Fruit fly (Drosophila melanogaster): ENCODE data around the gene CG15571.

Gene CG15571

dm6 chrX:4262661-4263060 is 45.5 kb upstream of the CG15571 start (continued):
- TF ChIP-seq Gug (GFP tag; IDR thresholded peaks at IDR 0.05), result peak; percentile 48; the same call in 2 of the 4 replicates
- TF ChIP-seq crc (GFP tag; optimal IDR thresholded peaks at IDR 0.05), result no peak
- peak; percentile 27 for TF ChIP-seq BtbVII (GFP tag; optimal IDR thresholded peaks at IDR 0.05)
- TF ChIP-seq CG10147 (GFP tag; optimal IDR thresholded peaks at IDR 0.05), result peak; percentile 35
- TF ChIP-seq Antp (GFP tag; optimal IDR thresholded peaks at IDR 0.05), result peak; percentile 59
- TF ChIP-seq CG9932 (GFP tag; IDR thresholded peaks at IDR 0.05), result 0 out of 2 replicates have a peak, but pooled peaks have one; percentile 33
- TF ChIP-seq CG7372 (GFP tag; IDR thresholded peaks at IDR 0.05), result peak; percentile 18; the same call in 1 of the 2 replicates
- no peak for TF ChIP-seq hbn (GFP tag; IDR thresholded peaks at IDR 0.05; ENCODE audit: partially characterized antibody)
- TF ChIP-seq ranshi (GFP tag; IDR thresholded peaks at IDR 0.05), result peak; percentile 52; the same call in 1 of the 2 replicates
- TF ChIP-seq Ptx1 (GFP tag; IDR thresholded peaks at IDR 0.05), result peak; percentile 47; the same call in 1 of the 2 replicates
- TF ChIP-seq lmd (GFP tag; IDR thresholded peaks at IDR 0.05), result peak; percentile 52
- TF ChIP-seq CG1603 (tag; optimal IDR thresholded peaks at IDR 0.05), result peak; percentile 75
- peak; percentile 45 for TF ChIP-seq fd96Cb (tag; optimal IDR thresholded peaks at IDR 0.05)
- no peak for TF ChIP-seq CG8359 (GFP tag; optimal IDR thresholded peaks at IDR 0.05; ENCODE audit: borderline replicate concordance)
- peak; percentile 53 for TF ChIP-seq NfI (GFP tag; optimal IDR thresholded peaks at IDR 0.05)
- no peak for TF ChIP-seq seq (GFP tag; IDR thresholded peaks at IDR 0.05)
- TF ChIP-seq CG14014 (GFP tag; IDR thresholded peaks at IDR 0.05), result 0 out of 2 replicates have a peak, but pooled peaks have one; percentile 38
- no peak for TF ChIP-seq CG8765 (GFP tag; IDR thresholded peaks at IDR 0.05)
- TF ChIP-seq HLHmδ (GFP tag; optimal IDR thresholded peaks at IDR 0.05), result no peak
- peak; percentile 51 for TF ChIP-seq bcd (GFP tag; optimal IDR thresholded peaks at IDR 0.05)
- 0 out of 2 replicates have a peak, but pooled peaks have one; percentile 18 for TF ChIP-seq CG4404 (GFP tag; IDR thresholded peaks at IDR 0.05)
- no peak for TF ChIP-seq vfl (GFP tag; optimal IDR thresholded peaks at IDR 0.05)
- peak; percentile 74 for TF ChIP-seq lab (GFP tag; optimal IDR thresholded peaks at IDR 0.05)
- peak; percentile 87 for TF ChIP-seq sens (GFP tag)
- TF ChIP-seq pita (GFP tag; optimal IDR thresholded peaks at IDR 0.05), result no peak
- TF ChIP-seq Sox100B (GFP tag; optimal IDR thresholded peaks at IDR 0.05), result peak; percentile 18
- peak; percentile 33; the same call in 1 of the 2 replicates for TF ChIP-seq Ada2b (GFP tag; IDR thresholded peaks at IDR 0.05)
- peak; percentile 44 for TF ChIP-seq zen (tag; optimal IDR thresholded peaks at IDR 0.05)
- TF ChIP-seq NC2β (GFP tag; optimal IDR thresholded peaks at IDR 0.05), result no peak
- peak; percentile 35 for TF ChIP-seq pnt (GFP tag; optimal IDR thresholded peaks at IDR 0.05)
- peak; percentile 4 for TF ChIP-seq maf-S (GFP tag; optimal IDR thresholded peaks at IDR 0.05)
- peak; percentile 55 for TF ChIP-seq ind (GFP tag; optimal IDR thresholded peaks at IDR 0.05)
- peak; percentile 7 for TF ChIP-seq CG8089 (GFP tag; optimal IDR thresholded peaks at IDR 0.05)
- TF ChIP-seq CG1529 (GFP tag; optimal IDR thresholded peaks at IDR 0.05), result peak; percentile 22
- TF ChIP-seq Chrac-16 (GFP tag; optimal IDR thresholded peaks at IDR 0.05), result peak; percentile 24
- peak; percentile 30 for TF ChIP-seq CG18619 (GFP tag; optimal IDR thresholded peaks at IDR 0.05)
- TF ChIP-seq sisA (GFP tag; IDR thresholded peaks at IDR 0.05), result peak; percentile 57
- TF ChIP-seq ttk (GFP tag; IDR thresholded peaks at IDR 0.05), result peak; percentile 16; the same call in 1 of the 2 replicates
- TF ChIP-seq az2 (GFP tag; optimal IDR thresholded peaks at IDR 0.05), result peak; percentile 28
- TF ChIP-seq CG18011 (GFP tag; optimal IDR thresholded peaks at IDR 0.05), result no peak
- 0 out of 2 replicates have a peak, but pooled peaks have one; percentile 42 for TF ChIP-seq CG31441 (GFP tag; IDR thresholded peaks at IDR 0.05)
- no peak for TF ChIP-seq Doc2 (GFP tag; IDR thresholded peaks at IDR 0.05)
- no peak for TF ChIP-seq sr (GFP tag; IDR thresholded peaks at IDR 0.05)
- TF ChIP-seq Fer1 (GFP tag; optimal IDR thresholded peaks at IDR 0.05), result peak; percentile 62
- TF ChIP-seq CG3281 (GFP tag; optimal IDR thresholded peaks at IDR 0.05), result peak; percentile 58
- peak; percentile 81 for TF ChIP-seq CG18599 (GFP tag; optimal IDR thresholded peaks at IDR 0.05)
- peak; percentile 41 for TF ChIP-seq CG2712 (tag; optimal IDR thresholded peaks at IDR 0.05)
- no peak for TF ChIP-seq rib (GFP tag; IDR thresholded peaks at IDR 0.05)
- TF ChIP-seq gcm (GFP tag; optimal IDR thresholded peaks at IDR 0.05), result no peak
- 0 out of 2 replicates have a peak, but pooled peaks have one; percentile 50 for TF ChIP-seq HLH3B (GFP tag; IDR thresholded peaks at IDR 0.05)

Data from whole organism, embryonic.